Fruit fly (Drosophila melanogaster) whole organism, prepupa: ENCODE results near the gene Mon1.

ENCODE experiments used
- Blimp-1 ChIP-seq: fragments of 200-800 bp; sonication (Bioruptor generic); optimal IDR thresholded peaks from 3 replicates; lab custom pipeline; 2017; ENCODE audit warnings: missing biosample characterization, missing genetic modification characterization, mild to moderate bottlenecking, moderate library complexity, missing genetic modification reagents
- CG10631 ChIP-seq: fragments of 200-800 bp; sonication (Bioruptor generic); optimal IDR thresholded peaks from 2 replicates; lab custom pipeline; 2016; ENCODE audit warnings: missing biosample characterization, missing genetic modification characterization
- CG10669 ChIP-seq: fragments of 200-800 bp; sonication (Bioruptor generic); optimal IDR thresholded peaks from 3 replicates; lab custom pipeline; 2018; ENCODE audit warnings: missing biosample characterization, mild to moderate bottlenecking, missing genetic modification characterization, moderate library complexity
- CG34406 ChIP-seq: fragments of 200-800 bp; sonication (Bioruptor generic); optimal IDR thresholded peaks from 3 replicates; lab custom pipeline; 2016; ENCODE audit warnings: missing biosample characterization, missing genetic modification characterization
- CG6854 ChIP-seq: fragments of 200-800 bp; sonication (Bioruptor generic); optimal IDR thresholded peaks from 2 replicates; lab custom pipeline; 2017; ENCODE audit warnings: missing biosample characterization, mild to moderate bottlenecking, missing genetic modification characterization
- Hr39 ChIP-seq: fragments of 200-800 bp; sonication (Bioruptor generic); optimal IDR thresholded peaks from 2 replicates; lab custom pipeline; 2016; ENCODE audit warnings: missing biosample characterization, missing genetic modification characterization
- Hr4 ChIP-seq: fragments of 200-800 bp; sonication (Bioruptor generic); optimal IDR thresholded peaks from 3 replicates; lab custom pipeline; 2016; ENCODE audit warnings: missing biosample characterization, missing genetic modification characterization
- OdsH ChIP-seq: fragments of 200-800 bp; sonication (Bioruptor generic); optimal IDR thresholded peaks from 3 replicates; lab custom pipeline; 2016; ENCODE audit warnings: missing biosample characterization, missing genetic modification characterization
- fd59A ChIP-seq: fragments of 200-800 bp; sonication (Bioruptor generic); optimal IDR thresholded peaks from 2 replicates; lab custom pipeline; 2017; ENCODE audit warnings: missing biosample characterization, mild to moderate bottlenecking, missing genetic modification characterization, missing genetic modification reagents
- fd85E ChIP-seq: fragments of 200-800 bp; sonication (Bioruptor generic); optimal IDR thresholded peaks from 3 replicates; lab custom pipeline; 2016; ENCODE audit warnings: missing biosample characterization, missing genetic modification characterization
- salr ChIP-seq, 2 experiments: fragments of 200-800 bp; sonication (Bioruptor generic); optimal IDR thresholded peaks; 3 replicates each; lab custom pipeline; 2016 to 2018; ENCODE audit warnings: missing biosample characterization in 2 of 2, missing genetic modification characterization in 2 of 2, mild to moderate bottlenecking in 1 of 2

dm6 chr2L:4837772-4838397 is 12.6 kb upstream of the Mon1 start, which contains the start of the genes tank and CG12194:
- TF ChIP-seq Hr4 (GFP tag; lab: Kevin White, UChicago): peak; percentile 100
- TF ChIP-seq Blimp-1 (GFP tag; lab: Kevin White, UChicago): peak; percentile 82
- TF ChIP-seq fd85E: peak; percentile 97
- TF ChIP-seq fd59A (GFP tag; lab: Kevin White, UChicago): peak; percentile 98
- peak; percentile 99 for TF ChIP-seq CG10669
- peak; percentile 95 for TF ChIP-seq CG6854
- TF ChIP-seq Hr39 (GFP tag; lab: Kevin White, UChicago): peak; percentile 99
- peak; percentile 98 for TF ChIP-seq CG34406 (GFP tag; lab: Kevin White, UChicago)
- peak; percentile 99 for TF ChIP-seq CG10631 (GFP tag; lab: Kevin White, UChicago)
- peak; percentile 98 to 99 for TF ChIP-seq salr (GFP tag; optimal IDR thresholded peaks at IDR 0.05; lab: Kevin White, UChicago)
- TF ChIP-seq OdsH (GFP tag; lab: Kevin White, UChicago): peak; percentile 100
